Worm (Caenorhabditis elegans) whole organism, midembryonic: ENCODE measurements around the gene T26C5.4.

Source experiments
- T22C8.4 ChIP-seq: fragments of 200-800 bp; sonication (Bioruptor generic); IDR thresholded peaks from 2 replicates; pipeline ENCODE4 v1.3.6; 2022; ENCODE audit warnings: missing genetic modification characterization, missing compliant biosample characterization
- cog-1 ChIP-seq: sonication (generic microtip); optimal IDR thresholded peaks from 2 replicates; lab custom pipeline; 2016; ENCODE audit warnings: missing genetic modification characterization, missing compliant biosample characterization
- flt-1 ChIP-seq: fragments of 200-800 bp; sonication (Bioruptor generic); IDR thresholded peaks from 2 replicates; pipeline ENCODE4 v1.3.6; 2022; ENCODE audit warnings: missing genetic modification characterization, missing compliant biosample characterization
- klf-2 ChIP-seq: fragments of 200-800 bp; sonication (Bioruptor generic); conservative IDR thresholded peaks from 2 replicates; pipeline ENCODE4 v1.3.6; 2022; ENCODE audit warnings: missing genetic modification reagents, missing genetic modification characterization, missing compliant biosample characterization
- med-1 ChIP-seq: sonication (generic microtip); optimal IDR thresholded peaks from 2 replicates; lab custom pipeline; 2017; ENCODE audit warnings: missing genetic modification characterization, mild to moderate bottlenecking, missing compliant biosample characterization, antibody characterized with exemption, missing genetic modification reagents; ENCODE audit not compliant: insufficient read depth
- ref-1 ChIP-seq: fragments of 200-800 bp; sonication (Bioruptor generic); conservative IDR thresholded peaks from 2 replicates; pipeline ENCODE4 v1.3.6; 2022; ENCODE audit warnings: missing genetic modification reagents, missing genetic modification characterization, missing compliant biosample characterization
- tab-1 ChIP-seq: fragments of 200-800 bp; sonication (Bioruptor generic); IDR thresholded peaks from 2 replicates; pipeline ENCODE4 v1.3.6; 2022; ENCODE audit warnings: missing genetic modification characterization, missing compliant biosample characterization
- ztf-23 ChIP-seq: fragments of 200-800 bp; sonication (Bioruptor generic); IDR thresholded peaks from 2 replicates; pipeline ENCODE4 v1.3.6; 2022; ENCODE audit warnings: missing genetic modification reagents, missing genetic modification characterization, missing compliant biosample characterization
- ztf-29 ChIP-seq: fragments of 200-800 bp; sonication (Bioruptor generic); IDR thresholded peaks from 2 replicates; pipeline ENCODE4 v1.3.6; 2022; ENCODE audit warnings: missing genetic modification reagents, missing genetic modification characterization, missing compliant biosample characterization

T26C5.4 gene

DNA sequence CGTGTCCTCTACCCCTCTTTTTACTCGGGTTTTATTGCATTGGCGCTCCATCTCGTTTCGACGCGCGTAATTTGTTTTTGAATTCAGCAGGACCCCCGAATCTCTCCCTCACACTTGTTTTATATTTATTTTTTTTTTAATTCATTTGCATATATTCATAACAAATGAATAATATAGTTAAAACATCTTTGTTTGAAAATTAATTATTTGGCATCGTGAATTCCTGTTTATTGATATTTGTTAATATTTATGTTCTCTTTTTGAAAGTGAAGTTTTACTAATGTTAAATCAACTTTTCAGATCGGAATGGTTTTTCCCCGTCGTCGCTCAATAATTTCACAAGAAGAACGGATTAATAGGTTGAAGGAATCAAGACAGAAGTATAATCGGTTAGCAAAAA lies 27.4 kb downstream of the T26C5.4 start, which contains the start of gene ZK1067.3:
ZK1067.3 (plus strand) TSS at position 301 of the 400 bp plus-strand sequence.
- no peak for TF ChIP-seq ref-1 (GFP tag; lab: Robert Waterston, UW)
- TF ChIP-seq med-1 (GFP tag; lab: Kevin White, UChicago) = no peak
- TF ChIP-seq klf-2 = no peak
- no peak for TF ChIP-seq flt-1 (GFP tag; lab: Robert Waterston, UW)
- TF ChIP-seq ztf-23 = no peak
- TF ChIP-seq tab-1 (GFP tag; lab: Robert Waterston, UW) = no peak
- TF ChIP-seq cog-1 (tag; lab: Kevin White, UChicago) = no peak
- no peak for TF ChIP-seq ztf-29 (GFP tag; lab: Robert Waterston, UW)
- TF ChIP-seq T22C8.4 (GFP tag; lab: Robert Waterston, UW) = no peak

ce11 chrII:9213055-9213708 lies 37.1 kb downstream of the T26C5.4 start, which contains the start of gene znfx-1:
Gene znfx-1 (plus strand): TSS chrII:9213658.
- TF ChIP-seq cog-1 (tag; lab: Kevin White, UChicago) (no peak), ztf-29 (GFP tag; lab: Robert Waterston, UW) (no peak), klf-2 (no peak), ref-1 (GFP tag; lab: Robert Waterston, UW) (no peak), med-1 (GFP tag; lab: Kevin White, UChicago) (no peak), ztf-23 (no peak), T22C8.4 (GFP tag; lab: Robert Waterston, UW) (no peak), tab-1 (GFP tag; lab: Robert Waterston, UW) (no peak), flt-1 (GFP tag; lab: Robert Waterston, UW) (no peak)

DNA sequence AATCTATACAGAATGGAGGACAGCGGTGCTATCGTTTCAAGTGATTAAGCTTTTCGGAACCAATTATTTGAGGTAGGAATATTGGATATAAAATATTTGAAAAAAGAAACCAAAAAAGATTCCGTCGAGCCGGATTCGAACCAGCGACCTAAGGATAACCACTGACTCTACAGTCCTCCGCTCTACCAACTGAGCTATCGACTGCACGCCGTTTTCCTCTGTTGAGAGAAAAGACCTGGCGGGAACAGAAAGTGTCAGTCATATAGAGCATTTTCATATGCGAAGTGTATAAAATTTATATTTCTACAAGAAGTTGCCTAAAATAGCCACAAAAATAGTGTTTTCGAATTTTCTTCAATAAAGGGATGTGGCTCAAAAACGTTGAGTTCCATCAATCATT lies 38.6 kb downstream of the T26C5.4 start:
- TF ChIP-seq cog-1 (tag; lab: Kevin White, UChicago) (no peak), tab-1 (GFP tag; lab: Robert Waterston, UW) (no peak), med-1 (GFP tag; lab: Kevin White, UChicago) (no peak), ztf-29 (GFP tag; lab: Robert Waterston, UW) (no peak), T22C8.4 (GFP tag; lab: Robert Waterston, UW) (no peak), ztf-23 (no peak)

DNA sequence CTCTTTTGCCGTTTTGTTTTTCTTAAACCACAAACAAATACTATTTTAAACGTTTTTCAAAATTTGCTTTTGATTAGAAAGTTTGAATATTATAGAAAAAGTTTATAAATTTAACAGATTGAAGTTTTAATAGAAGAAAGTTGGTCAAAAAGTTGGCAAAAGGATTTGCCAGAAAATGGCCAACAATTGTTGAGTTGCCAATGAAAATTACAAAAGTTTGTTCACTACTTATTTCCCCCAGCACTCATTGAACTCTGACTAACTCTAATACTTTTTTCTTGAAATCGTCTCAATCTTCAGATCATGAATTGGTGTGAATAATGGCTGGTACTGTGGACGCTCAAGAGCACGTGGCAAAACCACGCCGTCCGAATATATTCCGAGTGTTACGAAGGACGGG lies 40.2 kb downstream of the T26C5.4 start, which contains the start of gene ZK1067.4:
ZK1067.4 (plus strand) TSS at position 301 of the 400 bp plus-strand sequence.
- TF ChIP-seq tab-1 (GFP tag; lab: Robert Waterston, UW) (no peak), T22C8.4 (GFP tag; lab: Robert Waterston, UW) (no peak), klf-2 (no peak), ztf-23 (no peak), med-1 (GFP tag; lab: Kevin White, UChicago) (no peak)
